Fruit fly (Drosophila melanogaster) whole organism, embryonic: ENCODE results near the gene CG33552.
A peak's percentile ranks its signal among the peaks of the same experiment; 100 is the strongest.

Experiments used
- B-H1 ChIP-seq: fragments of 200-800 bp; sonication (Bioruptor generic); IDR thresholded peaks from 3 replicates; pipeline ENCODE4 v1.3.6; 2022; ENCODE audit warnings: missing biosample characterization, missing genetic modification characterization
- BtbVII ChIP-seq: fragments of 200-800 bp; sonication (Bioruptor generic); optimal IDR thresholded peaks from 3 replicates; lab custom pipeline; 2017; ENCODE audit warnings: missing biosample characterization, mild to moderate bottlenecking, missing genetic modification characterization
- CG10979 ChIP-seq: fragments of 200-800 bp; sonication (Bioruptor generic); optimal IDR thresholded peaks from 2 replicates; lab custom pipeline; 2018; ENCODE audit warnings: missing biosample characterization, mild to moderate bottlenecking, missing genetic modification characterization, moderate library complexity
- CG11723 ChIP-seq: fragments of 200-800 bp; sonication (Bioruptor generic); optimal IDR thresholded peaks from 2 replicates; lab custom pipeline; 2017; ENCODE audit warnings: missing biosample characterization, mild to moderate bottlenecking, missing genetic modification characterization
- CG12104 ChIP-seq: fragments of 200-800 bp; sonication (Bioruptor generic); optimal IDR thresholded peaks from 3 replicates; lab custom pipeline; 2016; ENCODE audit warnings: missing biosample characterization, missing genetic modification characterization
- CG12769 ChIP-seq: fragments of 200-800 bp; sonication (Bioruptor generic); optimal IDR thresholded peaks from 2 replicates; lab custom pipeline; 2019; ENCODE audit warnings: missing biosample characterization, mild to moderate bottlenecking, missing genetic modification characterization, moderate library complexity
- CG13775 ChIP-seq: fragments of 200-800 bp; sonication (Bioruptor generic); optimal IDR thresholded peaks from 3 replicates; lab custom pipeline; 2017; ENCODE audit warnings: missing biosample characterization, mild to moderate bottlenecking, missing genetic modification characterization
- CG14860 ChIP-seq: fragments of 200-800 bp; sonication (Bioruptor generic); IDR thresholded peaks from 3 replicates; pipeline ENCODE4 v1.3.6; 2022; ENCODE audit warnings: missing biosample characterization, missing genetic modification characterization; ENCODE audit not compliant: partially characterized antibody
- CG15601 ChIP-seq: fragments of 200-800 bp; sonication (Bioruptor generic); optimal IDR thresholded peaks from 3 replicates; lab custom pipeline; 2019; ENCODE audit warnings: missing biosample characterization, mild to moderate bottlenecking, missing genetic modification characterization, moderate library complexity
- CG16813 ChIP-seq: fragments of 200-800 bp; sonication (Bioruptor generic); IDR thresholded peaks from 3 replicates; pipeline ENCODE4 v1.3.6; 2022; ENCODE audit warnings: missing biosample characterization, missing genetic modification characterization; ENCODE audit not compliant: partially characterized antibody
- CG30020 ChIP-seq: fragments of 200-800 bp; optimal IDR thresholded peaks from 2 replicates; lab custom pipeline; 2019; ENCODE audit warnings: missing biosample characterization, mild to moderate bottlenecking, missing genetic modification characterization, moderate library complexity
- CG30431 ChIP-seq: fragments of 200-800 bp; sonication (Bioruptor generic); optimal IDR thresholded peaks from 2 replicates; lab custom pipeline; 2017; ENCODE audit warnings: missing biosample characterization, missing genetic modification characterization
- CG3065 ChIP-seq: fragments of 200-800 bp; sonication (Bioruptor generic); optimal IDR thresholded peaks from 2 replicates; lab custom pipeline; 2016; ENCODE audit warnings: missing biosample characterization, missing genetic modification characterization
- CG33213 ChIP-seq: fragments of 200-800 bp; sonication (Bioruptor generic); optimal IDR thresholded peaks from 3 replicates; lab custom pipeline; 2016; ENCODE audit warnings: missing biosample characterization, missing genetic modification characterization
- CG34224 ChIP-seq: fragments of 200-800 bp; sonication (Bioruptor generic); IDR thresholded peaks from 3 replicates; pipeline ENCODE4 v1.3.6; 2022; ENCODE audit warnings: missing biosample characterization, missing genetic modification characterization; ENCODE audit not compliant: partially characterized antibody
- CG7839 ChIP-seq: fragments of 200-800 bp; sonication (Bioruptor generic); optimal IDR thresholded peaks from 3 replicates; lab custom pipeline; 2018; ENCODE audit warnings: missing biosample characterization, mild to moderate bottlenecking, missing genetic modification characterization, moderate library complexity
- CHES-1-like ChIP-seq: fragments of 200-800 bp; sonication (Bioruptor generic); optimal IDR thresholded peaks from 2 replicates; lab custom pipeline; 2016; ENCODE audit warnings: missing biosample characterization, missing genetic modification characterization
- D19A ChIP-seq: fragments of 200-800 bp; optimal IDR thresholded peaks from 3 replicates; lab custom pipeline; 2019; ENCODE audit warnings: missing biosample characterization, mild to moderate bottlenecking, missing genetic modification characterization, moderate library complexity
- Drgx ChIP-seq: fragments of 200-800 bp; sonication (Bioruptor generic); IDR thresholded peaks from 2 replicates; pipeline ENCODE4 v1.3.6; 2022; ENCODE audit warnings: missing biosample characterization, missing genetic modification characterization
- Ets97D ChIP-seq: fragments of 200-800 bp; sonication (Bioruptor generic); optimal IDR thresholded peaks from 3 replicates; lab custom pipeline; 2016; ENCODE audit warnings: missing biosample characterization, missing genetic modification characterization
- H2.0 ChIP-seq: fragments of 200-800 bp; sonication (Bioruptor generic); IDR thresholded peaks from 2 replicates; pipeline ENCODE4 v1.3.6; 2022; ENCODE audit warnings: missing biosample characterization, missing genetic modification characterization
- NC2β ChIP-seq: fragments of 200-800 bp; sonication (Bioruptor generic); optimal IDR thresholded peaks from 2 replicates; lab custom pipeline; 2016; ENCODE audit warnings: missing biosample characterization, missing genetic modification characterization
- Opbp ChIP-seq: fragments of 200-800 bp; sonication (Bioruptor generic); IDR thresholded peaks from 3 replicates; pipeline ENCODE4 v1.3.6; 2022; ENCODE audit warnings: missing biosample characterization, missing genetic modification characterization; ENCODE audit not compliant: partially characterized antibody
- Ptx1 ChIP-seq: fragments of 200-800 bp; sonication (Bioruptor generic); IDR thresholded peaks from 2 replicates; pipeline ENCODE4 v1.3.6; 2022; ENCODE audit warnings: missing biosample characterization, missing genetic modification characterization
- Rfx ChIP-seq: fragments of 200-800 bp; sonication (Bioruptor generic); IDR thresholded peaks from 2 replicates; pipeline ENCODE4 v1.3.6; 2022; ENCODE audit warnings: missing biosample characterization, missing genetic modification characterization
- Sin3A ChIP-seq: fragments of >200 bp; optimal IDR thresholded peaks from 2 replicates; lab custom pipeline; 2018
- YL-1 ChIP-seq: fragments of 200-800 bp; sonication (Bioruptor generic); optimal IDR thresholded peaks from 3 replicates; lab custom pipeline; 2017; ENCODE audit warnings: missing biosample characterization, mild to moderate bottlenecking, missing genetic modification characterization
- ara ChIP-seq: fragments of 200-800 bp; sonication (Bioruptor generic); IDR thresholded peaks from 2 replicates; pipeline ENCODE4 v1.3.6; 2022; ENCODE audit warnings: missing biosample characterization, missing genetic modification characterization
- ase ChIP-seq: fragments of 200-800 bp; sonication (Bioruptor generic); IDR thresholded peaks from 3 replicates; pipeline ENCODE4 v1.3.6; 2022; ENCODE audit warnings: missing biosample characterization, missing genetic modification characterization
- ash1 ChIP-seq: fragments of 200-800 bp; sonication (Bioruptor generic); optimal IDR thresholded peaks from 2 replicates; lab custom pipeline; 2018; ENCODE audit warnings: missing biosample characterization, mild to moderate bottlenecking, missing genetic modification characterization
- caup ChIP-seq: fragments of 200-800 bp; sonication (Bioruptor generic); optimal IDR thresholded peaks from 3 replicates; lab custom pipeline; 2017; ENCODE audit warnings: missing biosample characterization, mild to moderate bottlenecking, missing genetic modification characterization, moderate library complexity; ENCODE audit not compliant: severe bottlenecking
- cg ChIP-seq: fragments of 200-800 bp; sonication (Bioruptor generic); optimal IDR thresholded peaks from 3 replicates; lab custom pipeline; 2019; ENCODE audit warnings: missing biosample characterization, mild to moderate bottlenecking, missing genetic modification characterization, moderate library complexity
- crol ChIP-seq: fragments of 200-800 bp; sonication (Bioruptor generic); IDR thresholded peaks from 2 replicates; pipeline ENCODE4 v1.3.6; 2022; ENCODE audit warnings: missing biosample characterization, missing genetic modification characterization
- disco-r ChIP-seq: fragments of 200-800 bp; sonication (Bioruptor generic); optimal IDR thresholded peaks from 2 replicates; lab custom pipeline; 2016; ENCODE audit warnings: missing biosample characterization, missing genetic modification characterization
- dm ChIP-seq: fragments of 200-800 bp; sonication (Bioruptor generic); optimal IDR thresholded peaks from 3 replicates; lab custom pipeline; 2016; ENCODE audit warnings: missing biosample characterization, missing genetic modification characterization
- eve ChIP-seq, 2 experiments: fragments of >200 bp; optimal IDR thresholded peaks; 2 replicates each; lab custom pipeline; 2017; ENCODE audit warnings: missing biosample characterization in 2 of 2, missing genetic modification characterization in 2 of 2
- gce ChIP-seq: fragments of 200-800 bp; sonication (Bioruptor generic); IDR thresholded peaks from 3 replicates; pipeline ENCODE4 v1.3.6; 2022; ENCODE audit warnings: missing biosample characterization, missing genetic modification characterization
- hb ChIP-seq: fragments of 200-800 bp; sonication (Bioruptor generic); IDR thresholded peaks from 3 replicates; pipeline ENCODE4 v1.3.6; 2022; ENCODE audit warnings: missing biosample characterization, missing genetic modification characterization; ENCODE audit not compliant: partially characterized antibody
- hkb ChIP-seq, 2 experiments: fragments of 200-800 bp in 1 of 2; fragments of >200 bp in 1 of 2; sonication (Bioruptor generic) in 1 of 2; IDR thresholded peaks in 1 of 2; optimal IDR thresholded peaks in 1 of 2; 2 replicates each; pipeline versions ENCODE4 v1.3.6 to Lab custom; 2017 to 2022; ENCODE audit warnings: missing biosample characterization in 1 of 2, missing genetic modification characterization in 1 of 2
- jumu ChIP-seq: fragments of 200-800 bp; sonication (Bioruptor generic); optimal IDR thresholded peaks from 3 replicates; lab custom pipeline; 2016; ENCODE audit warnings: missing biosample characterization, missing genetic modification characterization
- knrl ChIP-seq: fragments of 200-800 bp; sonication (Bioruptor generic); IDR thresholded peaks from 3 replicates; pipeline ENCODE4 v1.3.6; 2022; ENCODE audit warnings: missing biosample characterization, missing genetic modification characterization; ENCODE audit not compliant: partially characterized antibody
- mld ChIP-seq: fragments of 200-800 bp; sonication (Bioruptor generic); IDR thresholded peaks from 3 replicates; pipeline ENCODE4 v1.3.6; 2022; ENCODE audit warnings: missing biosample characterization, missing genetic modification characterization; ENCODE audit not compliant: partially characterized antibody
- nerfin-1 ChIP-seq: fragments of 200-800 bp; sonication (Bioruptor generic); optimal IDR thresholded peaks from 3 replicates; lab custom pipeline; 2019; ENCODE audit warnings: missing biosample characterization, mild to moderate bottlenecking, missing genetic modification characterization, moderate library complexity
- nom ChIP-seq: fragments of 200-800 bp; sonication (Bioruptor generic); optimal IDR thresholded peaks from 2 replicates; lab custom pipeline; 2017; ENCODE audit warnings: missing biosample characterization, missing genetic modification characterization, mild to moderate bottlenecking, moderate library complexity, missing genetic modification reagents
- sd ChIP-seq: fragments of 200-800 bp; sonication (Bioruptor generic); optimal IDR thresholded peaks from 3 replicates; lab custom pipeline; 2018; ENCODE audit warnings: missing biosample characterization, mild to moderate bottlenecking, missing genetic modification characterization, moderate library complexity
- sim ChIP-seq: fragments of 200-800 bp; sonication (Bioruptor generic); IDR thresholded peaks from 2 replicates; pipeline ENCODE4 v1.3.6; 2022; ENCODE audit warnings: missing biosample characterization, missing genetic modification characterization
- sisA ChIP-seq: fragments of 200-800 bp; sonication (Bioruptor generic); IDR thresholded peaks from 2 replicates; pipeline ENCODE4 v1.3.6; 2022; ENCODE audit warnings: missing biosample characterization, missing genetic modification characterization
- vvl ChIP-seq: fragments of 200-800 bp; sonication (Bioruptor generic); IDR thresholded peaks from 2 replicates; pipeline ENCODE4 v1.3.6; 2022; ENCODE audit warnings: missing biosample characterization, missing genetic modification characterization

CG33552 gene

dm6 chr2L:16679817-16680683, 2.3 kb upstream of the CG33552 start, which contains the start of the genes grp and squ (continued):
- TF ChIP-seq CG13775: peak; percentile 4
- TF ChIP-seq D19A (tag; lab: Kevin White, UChicago): peak; percentile 63
- peak; percentile 55 for TF ChIP-seq Rfx (GFP tag; lab: Robert Waterston, UW)
- TF ChIP-seq jumu (GFP tag; lab: Kevin White, UChicago): peak; percentile 26
- no peak for TF ChIP-seq caup (GFP tag; lab: Kevin White, UChicago)
- peak; percentile 34 for TF ChIP-seq CG15601 (tag; lab: Kevin White, UChicago)
- no peak for TF ChIP-seq ash1 (GFP tag; lab: Kevin White, UChicago)
- TF ChIP-seq Ptx1 (GFP tag; lab: Robert Waterston, UW): no peak
- TF ChIP-seq H2.0 (GFP tag; lab: Robert Waterston, UW): no peak
- peak; percentile 31 for TF ChIP-seq CHES-1-like (GFP tag; lab: Kevin White, UChicago)
- no peak for TF ChIP-seq hkb (optimal IDR thresholded peaks at IDR 0.05; lab: Kevin White, UChicago)
- TF ChIP-seq hkb (GFP tag; IDR thresholded peaks at IDR 0.05; lab: Robert Waterston, UW): 0 out of 2 replicates have a peak, but pooled peaks have one; percentile 8
- peak; percentile 97 for TF ChIP-seq CG16813 (GFP tag; lab: Robert Waterston, UW)
- TF ChIP-seq CG30020 (tag; lab: Kevin White, UChicago): peak; percentile 39
- no peak for TF ChIP-seq disco-r (GFP tag; lab: Kevin White, UChicago)
- TF ChIP-seq CG30431: no peak
- peak; percentile 39 for TF ChIP-seq CG33213 (GFP tag; lab: Kevin White, UChicago)
- peak; percentile 6 for TF ChIP-seq cg (GFP tag; lab: Kevin White, UChicago)
- peak; percentile 17 for TF ChIP-seq CG7839 (tag; lab: Kevin White, UChicago)
- TF ChIP-seq Drgx (GFP tag; lab: Robert Waterston, UW): no peak
- peak; percentile 62 for TF ChIP-seq nerfin-1
- TF ChIP-seq crol (GFP tag; lab: Robert Waterston, UW): peak; percentile 87
- peak; percentile 19 for TF ChIP-seq YL-1 (GFP tag; lab: Kevin White, UChicago)
- no peak for TF ChIP-seq sim (GFP tag; lab: Robert Waterston, UW)
- TF ChIP-seq CG10979 (tag; lab: Kevin White, UChicago): no peak
- no peak; the same call in 2 of the 3 replicates for TF ChIP-seq B-H1 (GFP tag; lab: Robert Waterston, UW)
- no peak for TF ChIP-seq NC2β
- TF ChIP-seq Sin3A (lab: Kevin White, UChicago): peak; percentile 65
- peak; percentile 48 for TF ChIP-seq Ets97D
- TF ChIP-seq CG3065 (GFP tag; lab: Kevin White, UChicago): no peak
- no peak for TF ChIP-seq ase (GFP tag; lab: Robert Waterston, UW)
- TF ChIP-seq dm (GFP tag; lab: Kevin White, UChicago): peak; percentile 9
- peak; percentile 96 for TF ChIP-seq Opbp (GFP tag; lab: Robert Waterston, UW)
- TF ChIP-seq eve (GFP tag; optimal IDR thresholded peaks at IDR 0.05; lab: Kevin White, UChicago): peak in 1 of 2 experiments; percentile 82
- TF ChIP-seq mld (GFP tag; lab: Robert Waterston, UW): peak; percentile 97
- TF ChIP-seq CG12769: no peak
- TF ChIP-seq vvl (GFP tag; lab: Robert Waterston, UW): peak; percentile 18; the same call in 1 of the 2 replicates
- no peak for TF ChIP-seq CG12104 (GFP tag; lab: Kevin White, UChicago)
- peak; percentile 3 for TF ChIP-seq BtbVII (GFP tag; lab: Kevin White, UChicago)
- TF ChIP-seq CG34224 (GFP tag; lab: Robert Waterston, UW): peak; percentile 92
- no peak for TF ChIP-seq ara (GFP tag; lab: Robert Waterston, UW)
- TF ChIP-seq nom (GFP tag; lab: Kevin White, UChicago): peak; percentile 19
- peak; percentile 97 for TF ChIP-seq CG14860 (GFP tag; lab: Robert Waterston, UW)
- no peak for TF ChIP-seq CG11723 (GFP tag; lab: Kevin White, UChicago)
- TF ChIP-seq knrl (GFP tag; lab: Robert Waterston, UW): peak; percentile 92
- no peak for TF ChIP-seq gce (GFP tag; lab: Robert Waterston, UW)
- TF ChIP-seq sisA: no peak
- peak; percentile 30 for TF ChIP-seq sd (tag; lab: Kevin White, UChicago)
- TF ChIP-seq hb (GFP tag; lab: Robert Waterston, UW): peak; percentile 97
